Fruit fly (Drosophila melanogaster): Measurements from ENCODE around the gene CG31974.

CG31974 gene

DNA sequence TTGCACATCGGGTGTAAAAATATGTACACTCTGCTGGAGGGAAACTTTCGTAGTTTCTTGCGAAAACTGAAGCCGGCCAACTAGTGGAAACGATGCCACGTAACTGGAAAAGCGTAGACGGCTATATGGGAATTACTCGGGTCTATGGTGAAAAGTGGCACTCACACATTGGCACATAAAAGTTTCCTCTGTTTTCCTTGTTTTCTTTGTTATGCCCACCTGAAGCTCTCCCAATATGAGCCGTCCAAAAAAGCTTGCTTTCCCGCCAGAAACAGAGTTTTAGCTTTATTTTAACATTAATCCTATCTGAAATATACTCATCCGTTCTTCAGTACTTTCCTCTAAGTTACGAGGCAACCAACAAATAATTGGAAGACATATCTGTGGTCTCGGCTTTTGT is 12.2 kb downstream of the CG31974 start, which contains the start of gene CG3164:
Gene CG3164 (minus strand): TSS at position 101 of the 400 bp plus-strand sequence.
- no peak for TF ChIP-seq Clk (GFP tag; optimal IDR thresholded peaks at IDR 0.05)
- no peak for TF ChIP-seq kay (GFP tag; ENCODE audit: borderline replicate concordance)
- TF ChIP-seq CG5204 (GFP tag; optimal IDR thresholded peaks at IDR 0.05) = no peak
- TF ChIP-seq CG14711 (tag; optimal IDR thresholded peaks at IDR 0.05) = no peak
- TF ChIP-seq tj (GFP tag; optimal IDR thresholded peaks at IDR 0.05) = no peak
- no peak for TF ChIP-seq Crg-1 (GFP tag; optimal IDR thresholded peaks at IDR 0.05)
- no peak for TF ChIP-seq cnc (optimal IDR thresholded peaks at IDR 0.05)
- no peak for TF ChIP-seq pad (GFP tag; optimal IDR thresholded peaks at IDR 0.05)
- TF ChIP-seq bab1 (GFP tag; optimal IDR thresholded peaks at IDR 0.05) = no peak
- TF ChIP-seq CG7045 (GFP tag; optimal IDR thresholded peaks at IDR 0.05) = no peak
- no peak for TF ChIP-seq CG7101 (tag; optimal IDR thresholded peaks at IDR 0.05)
- TF ChIP-seq CG12768 (GFP tag; optimal IDR thresholded peaks at IDR 0.05) = no peak
- no peak for TF ChIP-seq Hr96 (GFP tag; optimal IDR thresholded peaks at IDR 0.05)
- TF ChIP-seq CG11617 (GFP tag; optimal IDR thresholded peaks at IDR 0.05) = no peak
- no peak for TF ChIP-seq toe (GFP tag; optimal IDR thresholded peaks at IDR 0.05)
- TF ChIP-seq ovo (GFP tag; optimal IDR thresholded peaks at IDR 0.05) = no peak
- no peak for TF ChIP-seq Mnt (GFP tag; optimal IDR thresholded peaks at IDR 0.05)
- TF ChIP-seq CG33017 (tag; optimal IDR thresholded peaks at IDR 0.05) = no peak

DNA sequence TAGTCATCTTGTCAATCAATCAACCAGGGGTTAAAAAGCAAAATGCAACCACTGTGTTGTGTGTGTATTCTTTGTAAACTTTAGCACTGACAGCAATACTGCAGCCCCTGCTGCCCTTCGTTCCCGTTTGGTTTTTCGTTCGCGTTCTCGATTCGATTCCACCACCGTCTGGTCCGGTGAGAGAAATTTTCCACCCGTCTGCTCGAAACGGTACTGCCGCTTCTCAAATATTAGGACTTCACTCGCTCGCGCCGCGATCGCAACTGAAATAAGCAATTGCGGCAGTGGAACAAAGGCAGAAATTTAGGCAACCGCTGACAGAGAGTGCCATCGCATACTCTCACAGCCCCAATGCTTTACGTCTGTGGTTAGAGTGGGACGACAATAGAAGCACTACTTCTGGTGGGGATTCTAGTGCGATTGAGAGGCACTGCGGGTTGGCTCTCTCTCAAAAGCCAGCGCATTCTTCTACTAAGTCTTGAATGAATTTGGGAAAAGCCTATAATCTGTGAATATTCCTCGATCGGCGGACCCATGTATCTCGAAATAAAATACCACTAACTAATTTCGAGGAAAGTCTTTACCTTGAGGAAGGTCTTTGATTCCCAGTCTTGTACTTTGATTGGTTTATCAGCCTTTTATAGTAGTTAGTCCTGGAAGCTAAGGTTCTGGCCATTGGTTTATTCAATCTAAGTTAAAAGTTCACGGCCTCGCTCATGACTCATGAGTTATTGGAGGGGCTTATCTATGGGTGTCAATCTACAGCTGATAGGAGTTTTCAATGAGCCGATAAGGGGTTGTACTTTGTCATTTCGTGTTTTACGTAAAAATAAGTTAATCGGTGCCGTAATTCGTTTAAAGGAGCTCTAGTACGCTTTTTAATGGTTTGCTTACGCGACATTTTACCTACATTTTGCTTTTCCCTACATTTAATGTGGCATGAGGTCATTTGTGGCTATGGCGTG is 13.6 kb downstream of the CG31974 start:
- TF ChIP-seq kay (GFP tag; ENCODE audit: borderline replicate concordance) = peak; percentile 88
- TF ChIP-seq Hr96 (GFP tag; optimal IDR thresholded peaks at IDR 0.05) = peak; percentile 84
- peak; percentile 94 for TF ChIP-seq cic (GFP tag; optimal IDR thresholded peaks at IDR 0.05)
- peak; percentile 95 for TF ChIP-seq pad (GFP tag; optimal IDR thresholded peaks at IDR 0.05)
- TF ChIP-seq Crg-1 (GFP tag; optimal IDR thresholded peaks at IDR 0.05) = peak; percentile 38
- TF ChIP-seq CG33017 (tag; optimal IDR thresholded peaks at IDR 0.05) = peak; percentile 81
- peak; percentile 51 for TF ChIP-seq CG11617 (GFP tag; optimal IDR thresholded peaks at IDR 0.05)
- no peak for TF ChIP-seq cnc (optimal IDR thresholded peaks at IDR 0.05)
- peak; percentile 67 for TF ChIP-seq CG14711 (tag; optimal IDR thresholded peaks at IDR 0.05)
- TF ChIP-seq Mnt (GFP tag; optimal IDR thresholded peaks at IDR 0.05) = peak; percentile 93
- TF ChIP-seq Clk (GFP tag; optimal IDR thresholded peaks at IDR 0.05) = no peak
- TF ChIP-seq CG12768 (GFP tag; optimal IDR thresholded peaks at IDR 0.05) = peak; percentile 95
- peak; percentile 82 for TF ChIP-seq bab1 (GFP tag; optimal IDR thresholded peaks at IDR 0.05)
- TF ChIP-seq CG7045 (GFP tag; optimal IDR thresholded peaks at IDR 0.05) = peak; percentile 6
- TF ChIP-seq tj (GFP tag; optimal IDR thresholded peaks at IDR 0.05) = peak; percentile 93
- peak; percentile 84 for TF ChIP-seq ovo (GFP tag; optimal IDR thresholded peaks at IDR 0.05)
- no peak for TF ChIP-seq CG5204 (GFP tag; optimal IDR thresholded peaks at IDR 0.05)
- TF ChIP-seq CG7101 (tag; optimal IDR thresholded peaks at IDR 0.05) = peak; percentile 76
- peak; percentile 62 for TF ChIP-seq CG1620 (GFP tag; optimal IDR thresholded peaks at IDR 0.05)
- TF ChIP-seq toe (GFP tag; optimal IDR thresholded peaks at IDR 0.05) = peak; percentile 49

dm6 chr2L:128296-128715 is 14.6 kb downstream of the CG31974 start:
- TF ChIP-seq tj (GFP tag; optimal IDR thresholded peaks at IDR 0.05) (no peak), Clk (GFP tag; optimal IDR thresholded peaks at IDR 0.05) (no peak), Mnt (GFP tag; optimal IDR thresholded peaks at IDR 0.05) (no peak), CG11617 (GFP tag; optimal IDR thresholded peaks at IDR 0.05) (no peak), cnc (optimal IDR thresholded peaks at IDR 0.05) (no peak), CG7101 (tag; optimal IDR thresholded peaks at IDR 0.05) (no peak), cic (GFP tag; optimal IDR thresholded peaks at IDR 0.05) (no peak), toe (GFP tag; optimal IDR thresholded peaks at IDR 0.05) (no peak), pad (GFP tag; optimal IDR thresholded peaks at IDR 0.05) (no peak), CG12768 (GFP tag; optimal IDR thresholded peaks at IDR 0.05) (no peak), CG1620 (GFP tag; optimal IDR thresholded peaks at IDR 0.05) (no peak), CG33017 (tag; optimal IDR thresholded peaks at IDR 0.05) (no peak), Hr96 (GFP tag; optimal IDR thresholded peaks at IDR 0.05) (no peak), Crg-1 (GFP tag; optimal IDR thresholded peaks at IDR 0.05) (no peak), CG7045 (GFP tag; optimal IDR thresholded peaks at IDR 0.05) (no peak), CG14711 (tag; optimal IDR thresholded peaks at IDR 0.05) (no peak), kay (GFP tag; ENCODE audit: borderline replicate concordance) (no peak)

DNA sequence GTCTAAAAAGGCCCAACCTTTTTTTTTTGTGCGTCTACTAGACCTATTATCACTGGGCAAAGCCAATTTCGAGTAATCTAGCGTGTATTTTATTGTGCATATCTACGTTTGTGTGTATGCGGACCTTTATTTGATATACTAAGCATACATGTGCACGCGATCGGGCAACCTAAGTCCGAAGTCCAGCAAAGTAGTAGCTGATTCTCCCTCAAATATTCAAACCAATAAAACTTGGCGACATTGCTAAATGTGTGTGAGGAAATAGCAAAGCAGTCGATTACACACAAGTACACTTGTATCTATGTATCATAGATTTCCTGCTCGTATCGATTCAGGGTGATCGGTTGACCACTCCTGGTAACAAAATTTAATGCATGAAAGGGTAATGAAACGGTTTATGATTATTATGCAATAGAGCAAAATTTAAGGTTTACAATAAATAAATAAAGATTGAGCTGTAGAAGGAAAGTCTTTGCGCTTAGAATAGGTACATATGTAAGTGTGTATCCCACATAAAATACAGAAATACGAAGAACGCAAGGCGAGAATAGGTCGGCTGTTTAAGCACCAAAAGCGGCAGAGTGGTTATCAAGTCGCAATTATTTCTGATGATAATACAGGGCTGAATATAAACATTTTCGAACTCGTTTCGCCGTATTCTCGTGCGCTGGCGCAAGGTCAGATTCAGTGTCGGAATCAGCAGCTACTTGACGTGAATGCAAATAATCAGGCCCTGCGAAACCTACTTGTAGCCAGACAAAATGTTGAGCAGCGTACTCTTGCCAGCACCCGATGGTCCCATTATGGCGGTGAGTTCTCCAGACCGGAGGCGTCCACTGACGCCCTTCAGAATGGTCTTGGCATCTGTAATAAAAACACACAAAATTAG is 17.3 kb downstream of the CG31974 start:
- TF ChIP-seq cic (GFP tag; optimal IDR thresholded peaks at IDR 0.05) (peak; percentile 64), CG7045 (GFP tag; optimal IDR thresholded peaks at IDR 0.05) (peak; percentile 50), cnc (optimal IDR thresholded peaks at IDR 0.05) (no peak), Crg-1 (GFP tag; optimal IDR thresholded peaks at IDR 0.05) (no peak), CG12768 (GFP tag; optimal IDR thresholded peaks at IDR 0.05) (peak; percentile 90), CG7101 (tag; optimal IDR thresholded peaks at IDR 0.05) (peak; percentile 44), pad (GFP tag; optimal IDR thresholded peaks at IDR 0.05) (no peak), CG14711 (tag; optimal IDR thresholded peaks at IDR 0.05) (no peak), toe (GFP tag; optimal IDR thresholded peaks at IDR 0.05) (peak; percentile 75), Hr96 (GFP tag; optimal IDR thresholded peaks at IDR 0.05) (peak; percentile 12), kay (GFP tag; ENCODE audit: borderline replicate concordance) (peak; percentile 88), bab1 (GFP tag; optimal IDR thresholded peaks at IDR 0.05) (no peak), Clk (GFP tag; optimal IDR thresholded peaks at IDR 0.05) (no peak), CG33017 (tag; optimal IDR thresholded peaks at IDR 0.05) (peak; percentile 42), CG5204 (GFP tag; optimal IDR thresholded peaks at IDR 0.05) (no peak), tj (GFP tag; optimal IDR thresholded peaks at IDR 0.05) (peak; percentile 37), CG11617 (GFP tag; optimal IDR thresholded peaks at IDR 0.05) (no peak), CG1620 (GFP tag; optimal IDR thresholded peaks at IDR 0.05) (no peak), ovo (GFP tag; optimal IDR thresholded peaks at IDR 0.05) (no peak), Mnt (GFP tag; optimal IDR thresholded peaks at IDR 0.05) (peak; percentile 74)
